Fruit fly (Drosophila melanogaster): ENCODE measurements around the gene shf.

The shf gene

DNA sequence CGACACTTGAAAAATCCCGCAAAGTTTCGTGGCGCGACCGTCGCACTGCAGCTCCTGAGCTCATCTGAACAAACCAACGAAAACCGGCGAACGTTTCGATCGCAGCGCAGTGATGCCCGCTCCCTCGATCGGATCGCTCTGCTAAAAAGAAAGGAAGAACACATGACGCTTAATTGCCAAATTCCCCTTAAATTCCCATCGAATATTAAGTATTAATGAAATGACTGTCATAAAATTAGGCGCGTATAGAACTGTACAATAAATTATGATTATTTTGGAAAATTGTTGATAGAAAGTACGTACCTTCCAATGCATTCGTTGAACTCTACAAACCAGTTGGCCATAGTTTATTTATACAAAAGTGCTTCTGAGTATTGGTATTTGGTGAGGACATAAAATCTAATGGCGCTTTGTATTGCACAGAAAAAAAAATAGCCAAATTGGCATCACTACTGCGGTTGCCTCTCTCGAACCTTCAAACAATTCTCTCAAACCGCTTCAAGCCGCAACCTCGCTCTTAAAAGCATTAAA is at the start of gene shf:
shf (minus strand) TSS at position 51 of the 531 bp plus-strand sequence.
- peak; percentile 23 for TF ChIP-seq Pif1B (GFP tag; optimal IDR thresholded peaks at IDR 0.05)
- TF ChIP-seq CG15710 (tag; optimal IDR thresholded peaks at IDR 0.05): peak; percentile 21
- TF ChIP-seq Pif1A (GFP tag; optimal IDR thresholded peaks at IDR 0.05): no peak
- no peak for TF ChIP-seq CG12605 (GFP tag; IDR thresholded peaks at IDR 0.05)
- no peak for TF ChIP-seq CG34367 (tag; optimal IDR thresholded peaks at IDR 0.05)
- TF ChIP-seq D1 (tag; optimal IDR thresholded peaks at IDR 0.05): no peak
- TF ChIP-seq CG4496 (GFP tag; IDR thresholded peaks at IDR 0.05): 0 out of 3 replicates have a peak, but pooled peaks have one; percentile 15
- TF ChIP-seq CG8159 (tag; optimal IDR thresholded peaks at IDR 0.05): peak; percentile 21
- TF ChIP-seq fd96Ca (GFP tag; IDR thresholded peaks at IDR 0.05): no peak
- TF ChIP-seq CG8301 (tag; optimal IDR thresholded peaks at IDR 0.05): no peak
- TF ChIP-seq gl (tag; optimal IDR thresholded peaks at IDR 0.05): no peak
- TF ChIP-seq CG10348 (GFP tag; IDR thresholded peaks at IDR 0.05): no peak

DNA sequence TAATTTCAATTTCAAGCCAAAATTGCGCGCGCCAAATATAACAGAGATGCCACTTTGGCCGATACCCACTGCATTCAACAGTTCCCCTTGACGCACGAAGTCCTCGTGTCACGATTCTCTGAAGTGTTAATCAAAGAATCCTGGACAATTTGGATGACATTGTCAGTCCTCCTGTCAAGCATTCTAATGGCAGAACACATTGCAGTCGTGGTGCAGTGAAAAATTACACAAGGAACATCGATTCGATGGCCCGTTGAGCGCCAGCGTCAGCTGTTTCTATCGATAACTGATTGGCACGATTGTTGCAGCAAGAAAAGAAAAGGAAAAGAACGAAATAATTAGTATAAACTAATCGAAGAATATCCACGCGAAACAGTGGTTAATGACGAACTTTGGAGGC is 44.7 kb upstream of the shf start, which contains the start of gene nonC:
nonC (plus strand) TSS at position 294 of the 400 bp plus-strand sequence.
- TF ChIP-seq CG32121 (GFP tag; IDR thresholded peaks at IDR 0.05) (no peak), CG15710 (tag; optimal IDR thresholded peaks at IDR 0.05) (no peak)

DNA sequence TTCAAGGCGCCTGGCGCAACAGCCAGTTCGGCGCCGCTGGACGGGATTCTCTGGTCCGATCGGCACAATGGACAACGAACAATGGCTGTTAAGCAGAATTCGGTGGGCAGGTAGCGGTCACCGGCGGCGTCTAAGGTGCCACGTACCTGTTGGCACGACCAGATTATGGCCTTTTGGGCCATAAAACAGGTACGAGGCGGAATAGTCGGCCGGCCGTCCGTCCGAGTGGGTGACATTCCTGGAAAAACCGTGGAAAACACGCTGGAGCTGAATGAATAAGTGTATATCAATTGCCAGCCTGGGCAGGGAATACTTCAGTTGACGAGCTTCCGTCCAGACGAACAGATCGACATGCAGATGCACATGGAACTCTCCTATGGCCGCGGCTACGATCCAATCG is 43.4 kb upstream of the shf start, which contains the start of gene Atx-1:
Atx-1 (plus strand) TSS at position 301 of the 400 bp plus-strand sequence.
- TF ChIP-seq D1 (tag; optimal IDR thresholded peaks at IDR 0.05): no peak
- no peak for TF ChIP-seq Ets98B (GFP tag; IDR thresholded peaks at IDR 0.05)
- TF ChIP-seq CG13204 (GFP tag; optimal IDR thresholded peaks at IDR 0.05): no peak
- no peak for TF ChIP-seq CG9948 (tag; optimal IDR thresholded peaks at IDR 0.05)
- no peak for TF ChIP-seq CG34367 (tag; optimal IDR thresholded peaks at IDR 0.05)
- TF ChIP-seq CG15710 (tag; optimal IDR thresholded peaks at IDR 0.05): no peak
- no peak for TF ChIP-seq Pif1B (GFP tag; optimal IDR thresholded peaks at IDR 0.05)
- TF ChIP-seq CG17806 (tag; optimal IDR thresholded peaks at IDR 0.05): no peak
- TF ChIP-seq CG8159 (tag; optimal IDR thresholded peaks at IDR 0.05): no peak
- no peak for TF ChIP-seq CG12605 (GFP tag; IDR thresholded peaks at IDR 0.05)
- TF ChIP-seq gl (tag; optimal IDR thresholded peaks at IDR 0.05): no peak
- no peak for TF ChIP-seq CG32121 (GFP tag; IDR thresholded peaks at IDR 0.05)
- TF ChIP-seq rn (GFP tag; IDR thresholded peaks at IDR 0.05): no peak
- TF ChIP-seq Pif1A (GFP tag; optimal IDR thresholded peaks at IDR 0.05): no peak
- no peak for TF ChIP-seq fd96Ca (GFP tag; IDR thresholded peaks at IDR 0.05)
- TF ChIP-seq CG4496 (GFP tag; IDR thresholded peaks at IDR 0.05): no peak
- TF ChIP-seq EcR (GFP tag; optimal IDR thresholded peaks at IDR 0.05): no peak
- TF ChIP-seq CG8301 (tag; optimal IDR thresholded peaks at IDR 0.05): no peak
- no peak for TF ChIP-seq Snoo (tag; optimal IDR thresholded peaks at IDR 0.05)
- no peak for TF ChIP-seq CG10348 (GFP tag; IDR thresholded peaks at IDR 0.05)

- TF ChIP-seq CG15710 (tag; optimal IDR thresholded peaks at IDR 0.05) (no peak), CG12605 (GFP tag; IDR thresholded peaks at IDR 0.05) (no peak), CG32121 (GFP tag; IDR thresholded peaks at IDR 0.05) (peak; percentile 16; the same call in 1 of the 2 replicates), Snoo (tag; optimal IDR thresholded peaks at IDR 0.05) (no peak), Ets98B (GFP tag; IDR thresholded peaks at IDR 0.05) (0 out of 2 replicates have a peak, but pooled peaks have one; percentile 7), fd96Ca (GFP tag; IDR thresholded peaks at IDR 0.05) (peak; percentile 38; the same call in 1 of the 3 replicates)
These were observed 41.2 kb upstream of the shf start, which contains the start of the genes Nf-YC and xit for dm6 chrX:6820703-6821102. Nf-YC (minus strand) TSS chrX:6820919. xit (plus strand) TSS chrX:6821016.

dm6 chrX:6813678-6814077 is 34.2 kb upstream of the shf start, which contains the start of gene iav:
iav (plus strand) TSS chrX:6813978.
- TF ChIP-seq CG8301 (tag; optimal IDR thresholded peaks at IDR 0.05): no peak
- TF ChIP-seq CG4496 (GFP tag; IDR thresholded peaks at IDR 0.05): no peak
- TF ChIP-seq CG10348 (GFP tag; IDR thresholded peaks at IDR 0.05): no peak
- no peak for TF ChIP-seq Ets98B (GFP tag; IDR thresholded peaks at IDR 0.05)
- no peak for TF ChIP-seq Pif1A (GFP tag; optimal IDR thresholded peaks at IDR 0.05)
- no peak for TF ChIP-seq CG15710 (tag; optimal IDR thresholded peaks at IDR 0.05)
- TF ChIP-seq CG9948 (tag; optimal IDR thresholded peaks at IDR 0.05): no peak
- TF ChIP-seq CG13204 (GFP tag; optimal IDR thresholded peaks at IDR 0.05): no peak
- no peak for TF ChIP-seq CG17806 (tag; optimal IDR thresholded peaks at IDR 0.05)
- TF ChIP-seq fd96Ca (GFP tag; IDR thresholded peaks at IDR 0.05): no peak
- TF ChIP-seq CG34367 (tag; optimal IDR thresholded peaks at IDR 0.05): no peak
- TF ChIP-seq EcR (GFP tag; optimal IDR thresholded peaks at IDR 0.05): no peak
- no peak for TF ChIP-seq D1 (tag; optimal IDR thresholded peaks at IDR 0.05)

- TF ChIP-seq gl (tag; optimal IDR thresholded peaks at IDR 0.05): no peak
- no peak for TF ChIP-seq rn (GFP tag; IDR thresholded peaks at IDR 0.05)
- no peak for TF ChIP-seq CG17806 (tag; optimal IDR thresholded peaks at IDR 0.05)
- no peak for TF ChIP-seq CG15710 (tag; optimal IDR thresholded peaks at IDR 0.05)
- TF ChIP-seq CG34367 (tag; optimal IDR thresholded peaks at IDR 0.05): no peak
- TF ChIP-seq CG8301 (tag; optimal IDR thresholded peaks at IDR 0.05): no peak
- no peak for TF ChIP-seq CG8159 (tag; optimal IDR thresholded peaks at IDR 0.05)
- TF ChIP-seq CG32121 (GFP tag; IDR thresholded peaks at IDR 0.05): no peak
- TF ChIP-seq Snoo (tag; optimal IDR thresholded peaks at IDR 0.05): no peak
These were observed 25.9 kb upstream of the shf start for dm6 chrX:6805404-6805803.
